Fruit fly (Drosophila melanogaster) Kc167 (cell line): ENCODE results near the gene Ccz1.

Experiments used
- Myc ChIP-seq: fragments of >200 bp; optimal IDR thresholded peaks from 2 replicates; lab custom pipeline; 2017; ENCODE audit warnings: missing external identifiers
- Sin3A ChIP-seq: fragments of >200 bp; optimal IDR thresholded peaks from 2 replicates; lab custom pipeline; 2018; ENCODE audit warnings: missing external identifiers
- h ChIP-seq: fragments of >200 bp; optimal IDR thresholded peaks from 3 replicates; lab custom pipeline; 2018; ENCODE audit warnings: missing external identifiers
- insv ChIP-seq: fragments of >200 bp; optimal IDR thresholded peaks from 3 replicates; lab custom pipeline; 2018; ENCODE audit warnings: missing external identifiers
- psq ChIP-seq: fragments of >200 bp; optimal IDR thresholded peaks from 2 replicates; lab custom pipeline; 2017; ENCODE audit warnings: missing external identifiers
- ttk ChIP-seq: sonication (Bioruptor generic); optimal IDR thresholded peaks from 2 replicates; lab custom pipeline; 2017; ENCODE audit warnings: missing external identifiers

Gene Ccz1

dm6 chr3L:3930930-3931329, 32.0 kb upstream of the Ccz1 start:
- TF ChIP-seq insv (lab: Kevin White, UChicago) (no peak), Sin3A (lab: Kevin White, UChicago) (no peak), h (no peak), psq (lab: Kevin White, UChicago) (no peak), ttk (lab: Kevin White, UChicago) (no peak), Myc (lab: Kevin White, UChicago) (no peak)

dm6 chr3L:3929968-3930767, 31.2 kb upstream of the Ccz1 start:
- TF ChIP-seq psq (lab: Kevin White, UChicago): no peak
- no peak for TF ChIP-seq insv (lab: Kevin White, UChicago)
- no peak for TF ChIP-seq h
- no peak for TF ChIP-seq ttk (lab: Kevin White, UChicago)
- TF ChIP-seq Sin3A (lab: Kevin White, UChicago): no peak
- no peak for TF ChIP-seq Myc (lab: Kevin White, UChicago)

- TF ChIP-seq psq (lab: Kevin White, UChicago) (no peak), Sin3A (lab: Kevin White, UChicago) (no peak), Myc (lab: Kevin White, UChicago) (no peak), insv (lab: Kevin White, UChicago) (no peak), h (no peak)
Measured at dm6 chr3L:3928943-3929785, 30.2 kb upstream of the Ccz1 start.

- TF ChIP-seq h (no peak), insv (lab: Kevin White, UChicago) (no peak), Myc (lab: Kevin White, UChicago) (no peak), psq (lab: Kevin White, UChicago) (no peak)
Measured at dm6 chr3L:3928205-3928942, 29.4 kb upstream of the Ccz1 start.

dm6 chr3L:3927462-3927861, 28.5 kb upstream of the Ccz1 start:
- TF ChIP-seq psq (lab: Kevin White, UChicago): no peak
- TF ChIP-seq h: no peak
- no peak for TF ChIP-seq insv (lab: Kevin White, UChicago)
- TF ChIP-seq ttk (lab: Kevin White, UChicago): no peak
- TF ChIP-seq Sin3A (lab: Kevin White, UChicago): no peak
- TF ChIP-seq Myc (lab: Kevin White, UChicago): no peak

dm6 chr3L:3926191-3926765, 27.3 kb upstream of the Ccz1 start:
- TF ChIP-seq ttk (lab: Kevin White, UChicago): no peak
- TF ChIP-seq Myc (lab: Kevin White, UChicago): no peak
- TF ChIP-seq insv (lab: Kevin White, UChicago): no peak
- TF ChIP-seq psq (lab: Kevin White, UChicago): no peak
- TF ChIP-seq Sin3A (lab: Kevin White, UChicago): no peak
- no peak for TF ChIP-seq h

- TF ChIP-seq Sin3A (lab: Kevin White, UChicago) (no peak), insv (lab: Kevin White, UChicago) (no peak), ttk (lab: Kevin White, UChicago) (no peak), psq (lab: Kevin White, UChicago) (no peak), h (no peak), Myc (lab: Kevin White, UChicago) (no peak)
Measured at dm6 chr3L:3925487-3925886, 26.5 kb upstream of the Ccz1 start.

dm6 chr3L:3923631-3924274, 24.8 kb upstream of the Ccz1 start:
- no peak for TF ChIP-seq insv (lab: Kevin White, UChicago)
- no peak for TF ChIP-seq psq (lab: Kevin White, UChicago)
- TF ChIP-seq Myc (lab: Kevin White, UChicago): no peak
- TF ChIP-seq Sin3A (lab: Kevin White, UChicago): no peak
- no peak for TF ChIP-seq h
- no peak for TF ChIP-seq ttk (lab: Kevin White, UChicago)

dm6 chr3L:3912134-3912533, 13.2 kb upstream of the Ccz1 start:
- TF ChIP-seq Sin3A (lab: Kevin White, UChicago) (no peak), insv (lab: Kevin White, UChicago) (no peak), psq (lab: Kevin White, UChicago) (no peak), h (no peak), Myc (lab: Kevin White, UChicago) (no peak), ttk (lab: Kevin White, UChicago) (no peak)

- TF ChIP-seq Myc (lab: Kevin White, UChicago) (no peak), h (no peak), Sin3A (lab: Kevin White, UChicago) (no peak), ttk (lab: Kevin White, UChicago) (no peak), psq (lab: Kevin White, UChicago) (no peak), insv (lab: Kevin White, UChicago) (no peak)
Measured at dm6 chr3L:3909831-3910230, 10.9 kb upstream of the Ccz1 start, which contains the start of gene mge. TSS of gene mge (minus strand) at chr3L:3909931.
